Worm (Caenorhabditis elegans) whole organism, mixed stage, embryonic: Measurements from ENCODE around the gene srp-2.
A peak's percentile ranks its signal among the peaks of the same experiment; 100 is the strongest.

Experiments
- M03D4.4 ChIP-seq: sonication (generic microtip); optimal IDR thresholded peaks from 2 replicates; lab custom pipeline; 2017; ENCODE audit warnings: mild to moderate bottlenecking, missing genetic modification characterization, missing compliant biosample characterization
- bed-3 ChIP-seq: fragments of 200-800 bp; sonication (Bioruptor generic); optimal IDR thresholded peaks from 3 replicates; lab custom pipeline; 2018; ENCODE audit warnings: mild to moderate bottlenecking, missing genetic modification characterization, moderate library complexity, missing compliant biosample characterization
- blmp-1 ChIP-seq: fragments of 150-350 bp; optimal IDR thresholded peaks from 2 replicates; lab custom pipeline; 2014; ENCODE audit warnings: missing biosample characterization, missing genetic modification characterization
- ceh-39 ChIP-seq: fragments of 150-350 bp; optimal IDR thresholded peaks from 2 replicates; lab custom pipeline; 2014; ENCODE audit warnings: missing biosample characterization, missing genetic modification characterization
- ceh-43 ChIP-seq: fragments of 200-800 bp; sonication (Bioruptor generic); optimal IDR thresholded peaks from 2 replicates; lab custom pipeline; 2018; ENCODE audit warnings: mild to moderate bottlenecking, missing genetic modification characterization, moderate library complexity, missing compliant biosample characterization
- ceh-83 ChIP-seq: fragments of 200-800 bp; sonication (Bioruptor generic); optimal IDR thresholded peaks from 2 replicates; lab custom pipeline; 2018; ENCODE audit warnings: mild to moderate bottlenecking, missing genetic modification characterization, missing compliant biosample characterization
- ces-1 ChIP-seq: fragments of 150-350 bp; optimal IDR thresholded peaks from 2 replicates; lab custom pipeline; 2014; ENCODE audit warnings: missing biosample characterization, missing genetic modification reagents, missing genetic modification characterization
- cnd-1 ChIP-seq: fragments of 200-800 bp; sonication (Bioruptor generic); optimal IDR thresholded peaks from 2 replicates; lab custom pipeline; 2018; ENCODE audit warnings: mild to moderate bottlenecking, missing genetic modification characterization, missing compliant biosample characterization
- drap-1 ChIP-seq: fragments of 200-800 bp; sonication (Bioruptor generic); optimal IDR thresholded peaks from 3 replicates; lab custom pipeline; 2018; ENCODE audit warnings: mild to moderate bottlenecking, missing genetic modification characterization, missing compliant biosample characterization
- elt-1 ChIP-seq: sonication (generic microtip); optimal IDR thresholded peaks from 2 replicates; lab custom pipeline; 2017; ENCODE audit warnings: missing genetic modification characterization, mild to moderate bottlenecking, missing compliant biosample characterization, antibody characterized with exemption, moderate library complexity, borderline replicate concordance; ENCODE audit not compliant: insufficient read depth
- elt-3 ChIP-seq: fragments of 150-350 bp; optimal IDR thresholded peaks from 2 replicates; lab custom pipeline; 2014; ENCODE audit warnings: missing biosample characterization, missing genetic modification characterization
- flh-1 ChIP-seq: fragments of 200-800 bp; sonication (Bioruptor generic); optimal IDR thresholded peaks from 2 replicates; lab custom pipeline; 2018; ENCODE audit warnings: mild to moderate bottlenecking, missing genetic modification characterization, moderate library complexity, missing compliant biosample characterization
- ham-2 ChIP-seq: fragments of 200-800 bp; sonication (Bioruptor generic); optimal IDR thresholded peaks from 2 replicates; lab custom pipeline; 2018; ENCODE audit warnings: mild to moderate bottlenecking, missing genetic modification characterization, missing compliant biosample characterization
- hlh-1 ChIP-seq: fragments of 150-350 bp; optimal IDR thresholded peaks from 2 replicates; lab custom pipeline; 2014; ENCODE audit warnings: missing biosample characterization, missing genetic modification reagents, missing genetic modification characterization
- lin-13 ChIP-seq: fragments of 150-350 bp; optimal IDR thresholded peaks from 2 replicates; lab custom pipeline; 2014; ENCODE audit warnings: missing biosample characterization, missing genetic modification characterization
- lin-32 ChIP-seq: fragments of 200-800 bp; sonication (Bioruptor generic); optimal IDR thresholded peaks from 2 replicates; lab custom pipeline; 2018; ENCODE audit warnings: mild to moderate bottlenecking, missing genetic modification characterization, missing compliant biosample characterization
- lsy-2 ChIP-seq: fragments of 150-350 bp; optimal IDR thresholded peaks from 2 replicates; lab custom pipeline; 2014; ENCODE audit warnings: missing biosample characterization, missing genetic modification characterization
- mab-5 ChIP-seq: fragments of 150-350 bp; optimal IDR thresholded peaks from 2 replicates; lab custom pipeline; 2014; ENCODE audit warnings: missing biosample characterization, missing genetic modification characterization
- mep-1 ChIP-seq: fragments of 150-350 bp; optimal IDR thresholded peaks from 2 replicates; lab custom pipeline; 2017; ENCODE audit warnings: missing biosample characterization, missing genetic modification reagents, missing genetic modification characterization, inconsistent platforms
- mls-2 ChIP-seq: sonication (generic microtip); optimal IDR thresholded peaks from 2 replicates; lab custom pipeline; 2016; ENCODE audit warnings: mild to moderate bottlenecking, missing genetic modification characterization, moderate library complexity, missing compliant biosample characterization
- nhr-12 ChIP-seq: fragments of 150-350 bp; optimal IDR thresholded peaks from 2 replicates; lab custom pipeline; 2014; ENCODE audit warnings: missing biosample characterization, missing genetic modification characterization
- nhr-2 ChIP-seq: fragments of 150-350 bp; optimal IDR thresholded peaks from 2 replicates; lab custom pipeline; 2014; ENCODE audit warnings: missing biosample characterization, missing genetic modification characterization
- nhr-237 ChIP-seq: fragments of 150-350 bp; optimal IDR thresholded peaks from 2 replicates; lab custom pipeline; 2014; ENCODE audit warnings: missing biosample characterization, missing genetic modification characterization
- nhr-28 ChIP-seq: fragments of 150-350 bp; optimal IDR thresholded peaks from 2 replicates; lab custom pipeline; 2014; ENCODE audit warnings: missing biosample characterization, missing genetic modification characterization
- nhr-76 ChIP-seq: sonication (generic microtip); optimal IDR thresholded peaks from 2 replicates; lab custom pipeline; 2017; ENCODE audit warnings: missing biosample characterization, missing genetic modification characterization
- pha-4 ChIP-seq: fragments of 150-350 bp; optimal IDR thresholded peaks from 2 replicates; lab custom pipeline; 2018; ENCODE audit warnings: missing biosample characterization, missing genetic modification reagents, missing genetic modification characterization
- sem-2 ChIP-seq: fragments of 200-800 bp; sonication (Bioruptor generic); optimal IDR thresholded peaks from 2 replicates; lab custom pipeline; 2018; ENCODE audit warnings: mild to moderate bottlenecking, missing genetic modification characterization, missing compliant biosample characterization
- snpc-4 ChIP-seq: fragments of 150-350 bp; optimal IDR thresholded peaks from 2 replicates; lab custom pipeline; 2014; ENCODE audit warnings: missing biosample characterization, missing genetic modification characterization
- sptf-1 ChIP-seq: sonication (generic microtip); optimal IDR thresholded peaks from 2 replicates; lab custom pipeline; 2017; ENCODE audit warnings: mild to moderate bottlenecking, missing genetic modification characterization, moderate library complexity, missing compliant biosample characterization
- tbx-8 ChIP-seq: fragments of 200-800 bp; sonication (Bioruptor generic); optimal IDR thresholded peaks from 2 replicates; lab custom pipeline; 2018; ENCODE audit warnings: mild to moderate bottlenecking, missing genetic modification characterization, moderate library complexity, missing compliant biosample characterization
- unc-120 ChIP-seq: sonication (generic microtip); optimal IDR thresholded peaks from 2 replicates; lab custom pipeline; 2017; ENCODE audit warnings: missing genetic modification characterization, missing compliant biosample characterization; ENCODE audit not compliant: poor library complexity, severe bottlenecking
- unc-39 ChIP-seq: fragments of 150-350 bp; optimal IDR thresholded peaks from 2 replicates; lab custom pipeline; 2014; ENCODE audit warnings: missing biosample characterization, missing genetic modification characterization
- unc-62 ChIP-seq: fragments of 150-350 bp; optimal IDR thresholded peaks from 2 replicates; lab custom pipeline; 2014; ENCODE audit warnings: missing biosample characterization, missing genetic modification reagents, missing genetic modification characterization
- zip-8 ChIP-seq: fragments of 150-350 bp; optimal IDR thresholded peaks from 2 replicates; lab custom pipeline; 2014; ENCODE audit warnings: missing biosample characterization, missing genetic modification characterization
- ztf-11 ChIP-seq: fragments of 150-350 bp; optimal IDR thresholded peaks from 2 replicates; lab custom pipeline; 2014; ENCODE audit warnings: missing biosample characterization, missing genetic modification characterization

srp-2 gene

ce11 chrV:773256-773655 is 10.8 kb downstream of the srp-2 start, which contains the start of gene sti-1:
TSS of gene sti-1 (plus strand) at chrV:773518.
- TF ChIP-seq nhr-28 (tag; lab: Kevin White, UChicago) (no peak), ztf-11 (tag; lab: Kevin White, UChicago) (no peak), blmp-1 (tag; lab: Kevin White, UChicago) (no peak), lin-32 (no peak), snpc-4 (tag; lab: Kevin White, UChicago) (no peak), tbx-8 (GFP tag; lab: Kevin White, UChicago) (no peak), ceh-39 (peak; percentile 84), elt-3 (tag; lab: Kevin White, UChicago) (no peak), hlh-1 (tag; lab: Kevin White, UChicago) (peak; percentile 19), unc-39 (tag; lab: Kevin White, UChicago) (no peak), zip-8 (tag; lab: Kevin White, UChicago) (no peak), elt-1 (no peak), pha-4 (tag; lab: Kevin White, UChicago) (peak; percentile 70), M03D4.4 (tag; lab: Kevin White, UChicago) (peak; percentile 5), mep-1 (tag; lab: Kevin White, UChicago) (peak; percentile 94), cnd-1 (tag; lab: Kevin White, UChicago) (no peak), mls-2 (peak; percentile 26), ces-1 (peak; percentile 78), lin-13 (tag; lab: Kevin White, UChicago) (peak; percentile 69), nhr-12 (tag; lab: Kevin White, UChicago) (no peak), ham-2 (GFP tag; lab: Kevin White, UChicago) (no peak), ceh-83 (GFP tag; lab: Kevin White, UChicago) (no peak), lsy-2 (tag; lab: Kevin White, UChicago) (peak; percentile 78), flh-1 (no peak), nhr-237 (tag; lab: Kevin White, UChicago) (peak; percentile 87), bed-3 (no peak), unc-62 (GFP tag; lab: Kevin White, UChicago) (peak; percentile 48), mab-5 (tag; lab: Kevin White, UChicago) (peak; percentile 77), unc-120 (tag; lab: Kevin White, UChicago) (peak; percentile 50), sptf-1 (tag; lab: Kevin White, UChicago) (peak; percentile 49), nhr-76 (tag; lab: Kevin White, UChicago) (no peak), ceh-43 (GFP tag; lab: Kevin White, UChicago) (no peak), nhr-2 (peak; percentile 38), drap-1 (GFP tag; lab: Kevin White, UChicago) (no peak), sem-2 (GFP tag; lab: Kevin White, UChicago) (no peak)

- TF ChIP-seq nhr-28 (tag; lab: Kevin White, UChicago) (no peak), hlh-1 (tag; lab: Kevin White, UChicago) (no peak)
These were observed 11.9 kb downstream of the srp-2 start for ce11 chrV:774341-774740.

- TF ChIP-seq mep-1 (tag; lab: Kevin White, UChicago) = peak; percentile 16
- TF ChIP-seq snpc-4 (tag; lab: Kevin White, UChicago) = no peak
These were observed 12.5 kb downstream of the srp-2 start, which contains the start of gene srbc-58 for ce11 chrV:774875-775359. TSS of gene srbc-58 (plus strand) at chrV:774995.

ce11 chrV:777285-777684 is 14.8 kb downstream of the srp-2 start, which contains the start of gene R09E12.9:
TSS of gene R09E12.9 (plus strand) at chrV:777600.
- TF ChIP-seq elt-1 = no peak
- TF ChIP-seq tbx-8 (GFP tag; lab: Kevin White, UChicago) = no peak
- peak; percentile 83 for TF ChIP-seq nhr-28 (tag; lab: Kevin White, UChicago)
- no peak for TF ChIP-seq pha-4 (tag; lab: Kevin White, UChicago)
- TF ChIP-seq, all 35 proteins: peak for 1
